Fruit fly (Drosophila melanogaster) whole organism, pupa: Measurements from ENCODE around the gene pHCl-1.

Experiments
- CG13204 ChIP-seq: fragments of 200-800 bp; sonication (Bioruptor generic); optimal IDR thresholded peaks from 2 replicates; lab custom pipeline; 2018; ENCODE audit warnings: missing biosample characterization, mild to moderate bottlenecking, missing genetic modification characterization, moderate library complexity
- CG4496 ChIP-seq: fragments of 200-800 bp; sonication (Bioruptor generic); IDR thresholded peaks from 3 replicates; pipeline ENCODE4 v1.3.6; 2022; ENCODE audit warnings: missing biosample characterization, missing genetic modification characterization
- CG8301 ChIP-seq: fragments of 200-800 bp; sonication (Bioruptor generic); optimal IDR thresholded peaks from 2 replicates; lab custom pipeline; 2018; ENCODE audit warnings: missing biosample characterization, mild to moderate bottlenecking, missing genetic modification characterization
- D1 ChIP-seq: fragments of 200-800 bp; sonication (Bioruptor generic); optimal IDR thresholded peaks from 2 replicates; lab custom pipeline; 2018; ENCODE audit warnings: missing biosample characterization, mild to moderate bottlenecking, missing genetic modification characterization, moderate library complexity
- Ets98B ChIP-seq: fragments of 200-800 bp; sonication (Bioruptor generic); IDR thresholded peaks from 2 replicates; pipeline ENCODE4 v1.3.6; 2022; ENCODE audit warnings: missing biosample characterization, missing genetic modification characterization
- Pif1A ChIP-seq: fragments of 200-800 bp; sonication (Bioruptor generic); optimal IDR thresholded peaks from 3 replicates; lab custom pipeline; 2016; ENCODE audit warnings: missing biosample characterization, missing genetic modification characterization
- Snoo ChIP-seq: fragments of 200-800 bp; sonication (Bioruptor generic); optimal IDR thresholded peaks from 3 replicates; lab custom pipeline; 2017; ENCODE audit warnings: missing biosample characterization, mild to moderate bottlenecking, missing genetic modification characterization, inconsistent platforms
- fd96Ca ChIP-seq: fragments of 200-800 bp; sonication (Bioruptor generic); IDR thresholded peaks from 3 replicates; pipeline ENCODE4 v1.3.6; 2022; ENCODE audit warnings: missing biosample characterization, missing genetic modification characterization
- rn ChIP-seq: fragments of 200-800 bp; sonication (Bioruptor generic); IDR thresholded peaks from 2 replicates; pipeline ENCODE4 v1.3.6; 2022; ENCODE audit warnings: missing biosample characterization, missing genetic modification characterization

dm6 chr3L:15802655-15803054 lies 96.2 kb downstream of the pHCl-1 start:
- no peak for TF ChIP-seq CG8301 (tag; lab: Kevin White, UChicago)
- no peak for TF ChIP-seq Pif1A (GFP tag; lab: Kevin White, UChicago)
- no peak for TF ChIP-seq CG13204 (GFP tag; lab: Kevin White, UChicago)
- TF ChIP-seq Ets98B (GFP tag; lab: Robert Waterston, UW) = no peak
- no peak for TF ChIP-seq fd96Ca (GFP tag; lab: Robert Waterston, UW)
- TF ChIP-seq rn (GFP tag; lab: Robert Waterston, UW) = no peak
- no peak for TF ChIP-seq CG4496 (GFP tag; lab: Robert Waterston, UW)
- TF ChIP-seq D1 = no peak
- no peak for TF ChIP-seq Snoo (tag; lab: Kevin White, UChicago)
